Worm (Caenorhabditis elegans): ENCODE measurements around the gene mig-15.
A peak's percentile ranks its signal among the peaks of the same experiment; 100 is the strongest.

The mig-15 gene

DNA sequence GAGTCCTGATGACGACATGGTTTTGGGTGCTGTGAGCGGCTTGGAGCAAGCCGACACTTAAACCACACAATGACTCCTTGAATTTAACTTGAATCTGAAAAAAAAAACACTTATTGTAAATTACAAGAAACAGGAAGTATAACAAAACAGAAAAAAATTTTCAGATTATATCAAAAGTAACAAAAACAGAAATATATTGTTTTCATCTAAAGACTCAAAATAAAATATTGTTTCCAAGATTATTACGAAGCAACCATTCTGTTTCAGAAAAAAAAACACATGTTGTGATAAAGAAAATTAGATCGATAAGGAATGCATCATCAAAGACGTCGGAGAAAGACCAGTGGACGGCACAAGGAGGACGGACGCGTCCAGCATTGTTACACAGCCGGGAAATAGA lies at the start of gene mig-15:
TSS of gene mig-15 (minus strand) at position 101 of the 400 bp plus-strand sequence.
- no peak for TF ChIP-seq ceh-9 (tag; optimal IDR thresholded peaks at IDR 0.05)
- TF ChIP-seq nhr-67 (tag; optimal IDR thresholded peaks at IDR 0.05), result no peak
- TF ChIP-seq fkh-10 (GFP tag; optimal IDR thresholded peaks at IDR 0.05), result no peak
- TF ChIP-seq tbx-2 (tag; optimal IDR thresholded peaks at IDR 0.05), result no peak
- no peak for TF ChIP-seq egl-5 (tag; optimal IDR thresholded peaks at IDR 0.05)
- no peak for TF ChIP-seq nhr-12 (tag; optimal IDR thresholded peaks at IDR 0.05)
- TF ChIP-seq nhr-25 (tag; optimal IDR thresholded peaks at IDR 0.05), result no peak
- no peak for TF ChIP-seq pha-4 (tag; optimal IDR thresholded peaks at IDR 0.05)
- no peak for TF ChIP-seq eor-1 (tag; optimal IDR thresholded peaks at IDR 0.05)

DNA sequence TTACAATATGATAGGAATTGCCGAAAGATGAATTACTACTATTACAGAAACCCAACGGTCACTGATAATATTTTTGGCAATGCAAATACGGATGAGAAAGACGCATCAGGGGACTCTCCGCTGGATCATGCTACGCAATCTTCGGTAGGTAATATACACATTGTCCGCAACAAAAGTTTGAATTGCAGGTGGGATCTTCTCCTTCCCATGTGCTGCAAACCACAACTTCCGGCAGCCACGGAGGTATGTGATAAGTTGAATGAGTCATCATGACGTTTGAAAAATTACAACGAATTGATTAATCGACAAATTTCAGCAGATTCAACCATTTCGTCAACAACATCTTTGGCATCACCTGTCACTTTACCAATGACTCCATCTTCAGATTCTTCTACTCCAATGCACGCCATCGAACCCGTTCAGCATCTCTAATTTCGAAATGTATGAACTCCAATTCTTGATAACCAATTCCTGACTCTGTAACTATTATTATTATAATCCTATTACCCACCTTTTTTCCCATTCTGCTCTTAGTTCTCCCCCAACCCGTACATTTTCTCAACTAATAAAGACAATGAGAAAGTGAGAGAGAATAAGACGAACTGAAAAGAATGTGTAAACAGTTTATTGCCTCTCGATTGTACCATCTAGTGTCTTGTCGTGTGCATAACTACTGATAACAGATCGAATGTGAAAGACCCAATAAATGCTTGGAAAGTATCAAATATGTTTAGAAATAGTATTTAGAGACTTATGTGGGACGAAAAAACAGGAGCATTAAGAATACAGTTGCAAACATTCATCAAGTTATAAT lies 48.9 kb upstream of the mig-15 start:
- TF ChIP-seq jun-1 (tag; optimal IDR thresholded peaks at IDR 0.05), result peak; percentile 70
- TF ChIP-seq pha-4 (tag; optimal IDR thresholded peaks at IDR 0.05), result peak; percentile 65
- no peak for TF ChIP-seq ZK546.5 (tag; optimal IDR thresholded peaks at IDR 0.05)
- TF ChIP-seq pqm-1 (tag; optimal IDR thresholded peaks at IDR 0.05), result peak; percentile 93
- no peak for TF ChIP-seq ztf-4 (tag; optimal IDR thresholded peaks at IDR 0.05)
- TF ChIP-seq egl-5 (tag; optimal IDR thresholded peaks at IDR 0.05), result no peak

DNA sequence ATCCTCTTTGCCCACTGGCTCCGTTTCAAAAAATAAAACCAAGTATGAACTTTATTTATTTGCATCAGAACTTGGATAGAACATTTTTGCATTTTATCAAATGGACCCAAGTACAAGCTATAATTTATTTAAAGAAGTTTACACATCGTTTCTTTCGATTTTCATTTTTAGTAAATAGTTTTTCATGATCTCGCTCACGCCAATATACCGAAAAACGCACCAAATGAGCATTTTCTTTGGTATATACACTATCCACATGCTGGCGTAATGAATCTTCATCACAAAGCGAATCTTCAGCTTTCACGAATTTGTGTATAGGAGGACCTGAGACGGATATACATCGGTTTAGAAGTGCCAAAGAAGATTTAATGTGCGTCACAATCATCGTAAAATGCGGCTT lies 48.1 kb upstream of the mig-15 start, which contains the start of gene C39B10.7:
TSS of gene C39B10.7 (plus strand) at position 301 of the 400 bp plus-strand sequence.
- no peak for TF ChIP-seq nfya-1 (tag; optimal IDR thresholded peaks at IDR 0.05; ENCODE audit: insufficient read depth)
- no peak for TF ChIP-seq R02D3.7 (tag; optimal IDR thresholded peaks at IDR 0.05)
- no peak for TF ChIP-seq ceh-9 (tag; optimal IDR thresholded peaks at IDR 0.05)
- no peak for TF ChIP-seq aly-2 (tag; optimal IDR thresholded peaks at IDR 0.05)
- TF ChIP-seq nhr-237 (tag; optimal IDR thresholded peaks at IDR 0.05), result no peak
- TF ChIP-seq sea-2 (GFP tag; optimal IDR thresholded peaks at IDR 0.05), result no peak
- TF ChIP-seq ztf-4 (tag; optimal IDR thresholded peaks at IDR 0.05), result no peak
- no peak for TF ChIP-seq zag-1 (tag; optimal IDR thresholded peaks at IDR 0.05)
- TF ChIP-seq unc-62 (GFP tag; optimal IDR thresholded peaks at IDR 0.05), result no peak
- no peak for TF ChIP-seq tbx-2 (tag; optimal IDR thresholded peaks at IDR 0.05)
- no peak for TF ChIP-seq nhr-12 (tag; optimal IDR thresholded peaks at IDR 0.05)
- no peak for TF ChIP-seq egl-27 (tag; optimal IDR thresholded peaks at IDR 0.05)
- TF ChIP-seq nhr-43 (tag; optimal IDR thresholded peaks at IDR 0.05; ENCODE audit: poor library complexity, severe bottlenecking), result no peak
- TF ChIP-seq lin-15B (tag; optimal IDR thresholded peaks at IDR 0.05), result no peak

DNA sequence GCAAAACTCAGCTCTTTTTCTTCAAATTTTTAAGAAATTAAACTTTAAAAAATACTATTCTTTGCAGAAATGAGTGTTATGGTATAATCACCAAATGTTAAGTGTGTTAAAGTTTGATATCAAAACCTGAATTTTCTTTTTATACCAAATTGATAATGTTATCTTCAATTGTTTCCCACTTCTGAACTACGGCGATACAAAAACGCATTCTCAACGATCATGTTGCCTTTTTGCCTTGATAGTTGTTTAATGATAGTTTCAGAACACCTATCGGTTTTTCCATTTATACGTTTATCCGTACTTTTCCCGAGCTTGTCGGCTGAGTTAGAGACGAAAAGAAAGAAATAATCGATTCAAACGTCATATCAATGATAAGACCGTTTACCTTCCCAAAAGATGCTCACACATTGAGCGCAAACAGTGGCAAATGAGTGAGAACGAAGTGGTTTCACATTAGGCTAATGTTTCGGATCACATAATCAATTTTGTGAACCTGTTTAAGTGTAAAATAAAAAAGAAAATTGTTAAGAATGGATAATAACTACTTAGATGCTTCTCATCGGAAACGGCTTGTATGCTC lies 46.6 kb upstream of the mig-15 start, which contains the start of gene elt-4:
TSS of gene elt-4 (plus strand) at position 530 of the 580 bp plus-strand sequence.
- TF ChIP-seq lin-39 (tag; optimal IDR thresholded peaks at IDR 0.05), result no peak
- TF ChIP-seq pqm-1 (tag; optimal IDR thresholded peaks at IDR 0.05), result peak; percentile 57

- no peak for TF ChIP-seq fkh-10 (GFP tag; optimal IDR thresholded peaks at IDR 0.05)
- TF ChIP-seq nhr-67 (tag; optimal IDR thresholded peaks at IDR 0.05), result no peak
- no peak for TF ChIP-seq lsy-12 (tag; optimal IDR thresholded peaks at IDR 0.05)
- TF ChIP-seq mdl-1 (tag; optimal IDR thresholded peaks at IDR 0.05), result no peak
- TF ChIP-seq ztf-4 (tag; optimal IDR thresholded peaks at IDR 0.05), result no peak
- no peak for TF ChIP-seq egl-27 (tag; optimal IDR thresholded peaks at IDR 0.05)
- TF ChIP-seq hmg-11 (tag; optimal IDR thresholded peaks at IDR 0.05), result no peak
- no peak for TF ChIP-seq nhr-12 (tag; optimal IDR thresholded peaks at IDR 0.05)
- TF ChIP-seq nhr-76 (tag; optimal IDR thresholded peaks at IDR 0.05), result no peak
Measured at ce11 chrX:10463542-10463941, 35.1 kb upstream of the mig-15 start, which contains the start of gene C39B10.1. C39B10.1 (minus strand) TSS chrX:10463642.

- no peak for TF ChIP-seq nhr-43 (tag; optimal IDR thresholded peaks at IDR 0.05; ENCODE audit: poor library complexity, severe bottlenecking)
- TF ChIP-seq lin-15B (tag; optimal IDR thresholded peaks at IDR 0.05), result no peak
Measured at ce11 chrX:10462391-10462790, 33.9 kb upstream of the mig-15 start.
